Fruit fly (Drosophila melanogaster) ovary, adult (tissue): ENCODE data around the gene Mco4.

Experiments
- CG17801 ChIP-seq: fragments of 200-800 bp; optimal IDR thresholded peaks from 2 replicates; lab custom pipeline; 2019; ENCODE audit warnings: missing biosample characterization, mild to moderate bottlenecking, missing genetic modification characterization, moderate library complexity; ENCODE audit not compliant: partially characterized antibody

Mco4 gene

dm6 chrX:17876518-17876917 lies 20.6 kb upstream of the Mco4 start:
- TF ChIP-seq CG17801 = no peak

DNA sequence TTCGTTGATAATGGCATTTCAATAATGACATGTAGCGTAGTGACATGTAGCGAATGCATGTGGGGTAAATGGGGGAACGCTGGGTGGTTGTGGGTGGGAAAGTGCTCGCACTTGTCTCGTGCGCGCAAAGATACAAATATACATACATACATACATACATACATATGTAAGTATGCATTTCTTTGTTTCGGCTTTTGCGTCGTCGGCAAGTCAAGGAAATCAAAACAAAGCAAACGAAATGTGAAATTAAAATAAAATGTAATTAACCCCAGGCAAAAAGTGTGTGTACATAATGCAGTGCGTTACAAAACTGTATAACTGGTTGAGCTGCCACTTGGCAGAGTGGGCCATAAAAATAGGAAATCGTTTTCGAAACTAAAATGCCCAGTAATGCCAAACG lies 19.8 kb upstream of the Mco4 start:
- TF ChIP-seq CG17801 = no peak

- no peak for TF ChIP-seq CG17801
These were observed 19.2 kb upstream of the Mco4 start for dm6 chrX:17875014-17875589.

DNA sequence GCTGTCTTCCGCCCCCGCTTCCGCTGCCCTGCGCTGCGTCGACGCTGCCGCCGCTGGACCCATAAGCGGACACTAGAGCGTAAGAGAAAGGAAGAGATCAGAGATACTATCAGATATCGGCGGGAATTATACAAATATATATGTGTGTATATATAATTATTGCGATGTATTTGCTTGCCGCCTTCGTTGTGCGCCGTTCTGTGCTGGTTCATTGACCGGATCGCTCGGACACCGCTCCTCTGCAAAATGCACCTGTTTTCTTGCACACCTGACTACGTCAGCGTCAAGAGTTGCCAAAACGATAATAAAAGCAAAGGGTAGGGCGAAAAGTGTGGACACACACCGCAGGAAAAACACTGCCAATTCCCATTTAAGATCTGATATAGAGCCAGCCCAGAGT lies 17.4 kb upstream of the Mco4 start:
- TF ChIP-seq CG17801 = no peak

DNA sequence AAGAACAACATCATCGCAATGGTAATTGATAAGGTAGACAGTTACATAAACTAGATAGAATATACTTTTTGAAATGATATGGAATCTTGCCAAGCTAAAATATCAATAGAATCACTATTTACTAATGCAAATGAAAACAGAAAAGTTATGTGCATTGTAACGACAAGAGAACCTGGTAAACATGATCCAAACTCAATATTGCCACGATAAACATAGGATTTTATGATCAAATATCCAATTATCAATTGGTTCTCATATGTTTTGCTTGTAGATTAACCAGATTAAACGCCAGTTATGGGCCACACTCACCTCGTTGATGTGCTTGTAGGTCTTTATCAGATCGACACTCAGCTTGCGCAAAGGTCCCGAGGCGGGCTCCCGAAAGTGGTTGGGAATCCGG lies 16.4 kb upstream of the Mco4 start:
- no peak for TF ChIP-seq CG17801

- TF ChIP-seq CG17801 = no peak
These were observed 14.9 kb upstream of the Mco4 start for dm6 chrX:17870614-17871394.

- TF ChIP-seq CG17801 = no peak
These were observed 9.2 kb upstream of the Mco4 start for dm6 chrX:17865103-17865502.

DNA sequence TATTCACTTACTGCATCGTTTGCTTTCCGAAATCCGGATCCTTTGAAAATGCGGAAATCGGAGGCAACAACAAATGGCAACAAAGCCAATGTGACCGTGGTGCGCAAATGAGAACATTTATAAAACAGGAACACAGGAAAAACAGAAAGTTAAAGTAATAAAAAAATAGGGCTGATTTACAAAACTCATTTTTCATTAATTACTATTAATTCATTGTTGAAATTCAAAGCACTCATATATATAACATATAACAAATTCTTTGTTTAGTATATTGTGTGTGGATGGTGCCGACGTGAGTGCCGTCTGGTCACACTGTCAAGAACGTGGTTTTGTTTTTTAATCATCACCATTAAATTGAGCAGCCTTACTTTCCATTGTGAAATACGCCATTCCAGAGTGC lies 4.8 kb upstream of the Mco4 start, which contains the start of the genes Arp8 and CG6769:
Gene Arp8 (minus strand): TSS at position 90 of the 400 bp plus-strand sequence.
Gene CG6769 (plus strand): TSS at position 292 of the 400 bp plus-strand sequence.
- peak; percentile 54 for TF ChIP-seq CG17801

DNA sequence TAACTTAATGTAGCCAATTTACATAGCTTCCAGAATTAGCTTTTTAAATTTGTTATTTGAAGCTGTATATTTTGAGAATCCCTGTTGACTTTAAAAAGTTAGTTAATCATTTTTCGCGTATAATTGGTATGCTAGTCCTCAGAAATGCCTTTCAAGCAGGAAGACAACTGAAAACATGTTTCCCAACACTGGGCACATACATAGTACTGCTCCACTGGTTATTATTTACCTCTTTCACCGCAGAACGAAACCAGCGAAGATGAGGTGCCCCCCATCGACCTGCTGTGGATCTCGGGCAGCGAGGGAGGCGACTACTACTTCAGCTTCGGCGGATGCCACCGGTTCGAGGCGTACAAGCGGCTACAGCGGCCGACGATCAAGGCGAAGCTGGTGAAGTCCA lies 1.9 kb upstream of the Mco4 start:
- TF ChIP-seq CG17801 = no peak

DNA sequence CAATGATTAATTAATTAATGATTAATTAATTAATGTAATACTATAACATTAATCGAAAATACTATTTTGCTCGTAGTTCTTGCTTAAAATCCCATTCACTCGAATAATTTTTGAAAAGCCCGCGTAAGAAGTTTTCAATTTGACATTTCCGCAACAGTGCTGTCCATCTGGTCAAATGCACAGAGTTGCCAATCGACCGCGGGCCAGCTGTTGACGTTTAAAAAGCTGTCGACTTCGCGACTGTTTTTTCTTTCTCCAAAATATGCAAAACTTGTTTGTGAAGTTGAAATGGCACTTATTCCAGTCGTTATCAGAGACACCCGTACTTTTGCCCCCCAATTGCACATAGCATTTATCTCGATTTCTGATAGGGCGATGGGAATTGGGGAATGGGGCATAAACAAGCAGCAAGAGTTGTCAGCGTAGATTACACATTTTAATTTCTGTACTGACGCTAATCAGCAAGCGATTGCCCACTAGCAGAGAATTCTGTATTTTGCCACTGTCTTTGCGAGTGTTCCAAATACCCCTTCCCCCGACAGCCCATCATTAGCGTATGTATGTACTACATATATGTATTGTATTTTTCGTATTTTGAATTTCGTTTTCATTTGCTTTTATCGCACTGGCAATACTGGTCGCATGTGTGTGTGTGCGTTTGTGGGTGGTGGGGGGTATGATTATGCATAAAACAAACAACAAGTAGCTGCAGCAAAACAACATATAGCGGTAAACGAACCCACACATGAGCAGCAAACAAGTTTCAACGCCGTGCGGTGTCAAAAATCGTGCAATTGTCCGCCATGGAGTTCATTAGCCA lies 739 bp upstream of the Mco4 start, which contains the start of gene Srx:
Gene Srx (plus strand): TSS at position 517 of the 820 bp plus-strand sequence.
- peak; percentile 65 for TF ChIP-seq CG17801

DNA sequence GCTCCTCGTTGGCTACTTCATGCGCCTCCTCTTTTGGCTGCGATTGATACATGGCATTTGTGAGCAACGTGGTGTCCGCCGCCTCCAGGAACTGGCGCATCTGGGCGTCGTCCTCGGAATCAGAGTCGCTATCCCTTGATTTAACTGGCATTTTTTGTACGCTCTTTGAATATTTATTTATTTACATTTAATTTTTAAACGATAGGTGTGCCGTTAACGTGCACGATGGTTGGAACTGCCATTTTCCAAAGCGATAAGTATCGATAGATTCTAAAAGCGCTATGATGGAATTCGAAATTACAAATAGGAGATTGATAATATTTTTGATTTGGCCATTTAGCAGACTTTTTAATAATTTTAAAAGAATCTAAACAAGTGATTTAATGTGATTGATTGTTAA lies 3.5 kb downstream of the Mco4 start, which contains the start of gene CG32554:
Gene CG32554 (minus strand): TSS at position 229 of the 400 bp plus-strand sequence.
- TF ChIP-seq CG17801 = no peak

- peak; percentile 63 for TF ChIP-seq CG17801
These were observed 5.8 kb downstream of the Mco4 start, which contains the start of the genes CG15814 and Spt7 for dm6 chrX:17850179-17850578. Gene CG15814 (minus strand): TSS chrX:17850342. Gene Spt7 (plus strand): TSS chrX:17850460.

DNA sequence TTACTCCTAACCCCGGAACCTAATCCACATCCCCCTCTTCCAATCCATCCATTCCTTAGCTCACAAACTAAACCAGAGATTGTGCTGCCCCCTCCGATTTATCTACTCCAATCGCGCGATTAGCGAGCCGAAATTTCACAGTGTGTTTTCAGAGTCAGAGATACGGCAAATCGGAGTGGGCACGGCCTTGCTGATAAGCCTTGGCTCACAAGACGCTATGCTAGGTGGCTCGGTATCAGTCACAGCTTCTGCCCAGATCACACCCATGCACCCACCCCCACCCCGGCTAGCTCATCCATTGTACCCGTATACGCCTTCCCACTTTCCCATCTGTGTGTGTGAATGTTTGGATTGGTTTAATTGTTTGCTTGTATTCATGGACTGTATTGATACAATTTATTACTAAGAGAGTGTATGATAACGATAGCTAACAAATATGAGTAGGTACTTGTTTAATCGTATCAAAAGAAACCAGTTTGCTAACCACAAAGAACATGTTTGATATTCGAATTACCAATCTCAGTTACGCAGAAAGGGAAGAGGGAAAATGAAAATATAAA lies 10.0 kb downstream of the Mco4 start:
- no peak for TF ChIP-seq CG17801

dm6 chrX:17844623-17845022 lies 11.3 kb downstream of the Mco4 start, which contains the start of the genes CG8142 and Ucp4A:
Gene CG8142 (minus strand): TSS chrX:17844704.
Gene Ucp4A (plus strand): TSS chrX:17844949.
- peak; percentile 96 for TF ChIP-seq CG17801

DNA sequence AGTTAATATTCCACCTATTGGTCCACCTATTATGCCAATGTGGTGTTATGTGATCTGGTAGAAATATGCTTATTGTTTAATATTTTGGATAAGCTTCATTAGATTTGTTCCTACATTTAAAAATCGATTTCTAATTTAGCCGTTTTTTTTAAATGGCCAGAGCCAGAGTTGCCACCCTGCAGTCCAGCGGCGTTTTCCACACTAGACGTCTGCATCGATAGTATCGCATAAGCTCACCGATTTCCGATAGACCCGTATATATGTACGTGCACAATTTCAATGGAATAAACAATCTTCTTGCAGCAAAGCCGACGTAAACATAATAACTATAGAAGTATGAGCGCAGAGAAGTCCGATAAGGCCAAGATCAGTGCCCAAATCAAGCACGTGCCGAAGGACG lies 14.0 kb downstream of the Mco4 start, which contains the start of gene Taf9:
Gene Taf9 (plus strand): TSS at position 239 of the 400 bp plus-strand sequence.
- TF ChIP-seq CG17801 = no peak

dm6 chrX:17836420-17836932 lies 19.5 kb downstream of the Mco4 start:
- TF ChIP-seq CG17801 = no peak
